Worm (Caenorhabditis elegans) whole organism, late embryonic: Measurements from ENCODE around the gene F10D7.11.

Source experiments
- C38D4.7 ChIP-seq: fragments of 200-800 bp; sonication (Bioruptor generic); optimal IDR thresholded peaks from 2 replicates; lab custom pipeline; 2018; ENCODE audit warnings: mild to moderate bottlenecking, missing genetic modification characterization, moderate library complexity, missing compliant biosample characterization
- K02D7.2 ChIP-seq: sonication (generic microtip); optimal IDR thresholded peaks from 2 replicates; lab custom pipeline; 2017; ENCODE audit warnings: mild to moderate bottlenecking, missing genetic modification characterization, missing compliant biosample characterization
- fkh-10 ChIP-seq: fragments of 150-350 bp; optimal IDR thresholded peaks from 2 replicates; lab custom pipeline; 2014; ENCODE audit warnings: missing biosample characterization, missing genetic modification reagents, missing genetic modification characterization

ce11 chrX:17368542-17368941, 5.9 kb downstream of the F10D7.11 start, which contains the start of gene mfsd-10:
- no peak for TF ChIP-seq K02D7.2
- TF ChIP-seq fkh-10, result no peak
- no peak for TF ChIP-seq C38D4.7 (GFP tag; lab: Kevin White, UChicago)
